Worm (Caenorhabditis elegans) whole organism, L1 larva: ENCODE results near the gene T26A5.2.
A peak's percentile ranks its signal among the peaks of the same experiment; 100 is the strongest.

Source experiments
- C04F5.9 ChIP-seq: sonication (generic microtip); optimal IDR thresholded peaks from 2 replicates; lab custom pipeline; 2016; ENCODE audit warnings: missing genetic modification characterization, missing compliant biosample characterization
- C16A3.4 ChIP-seq: fragments of 150-350 bp; optimal IDR thresholded peaks from 2 replicates; lab custom pipeline; 2014; ENCODE audit warnings: missing biosample characterization, missing genetic modification characterization
- F16B12.6 ChIP-seq: fragments of 150-350 bp; optimal IDR thresholded peaks from 2 replicates; lab custom pipeline; 2014; ENCODE audit warnings: missing biosample characterization, missing genetic modification characterization
- blmp-1 ChIP-seq: fragments of 150-350 bp; optimal IDR thresholded peaks from 2 replicates; lab custom pipeline; 2014; ENCODE audit warnings: missing biosample characterization, missing genetic modification characterization
- ceh-63 ChIP-seq: fragments of 200-800 bp; sonication (Bioruptor generic); optimal IDR thresholded peaks from 2 replicates; lab custom pipeline; 2018; ENCODE audit warnings: mild to moderate bottlenecking, missing genetic modification characterization, missing compliant biosample characterization
- ceh-82 ChIP-seq, 3 experiments: fragments of 150-350 bp in 1 of 3; sonication (generic microtip) in 2 of 3; optimal IDR thresholded peaks; 2 replicates each; lab custom pipeline; 2014 to 2017; ENCODE audit warnings: missing biosample characterization in 3 of 3, missing genetic modification characterization in 3 of 3
- ces-1 ChIP-seq: fragments of 150-350 bp; optimal IDR thresholded peaks from 2 replicates; lab custom pipeline; 2014; ENCODE audit warnings: missing biosample characterization, missing genetic modification reagents, missing genetic modification characterization
- dpl-1 ChIP-seq, 3 experiments: fragments of 150-350 bp in 2 of 3; sonication (generic microtip) in 1 of 3; optimal IDR thresholded peaks; 2 replicates each; lab custom pipeline; 2014 to 2017; ENCODE audit warnings: missing biosample characterization in 3 of 3, missing genetic modification characterization in 3 of 3, missing genetic modification reagents in 3 of 3
- efl-3 ChIP-seq: fragments of 200-800 bp; sonication (Bioruptor generic); optimal IDR thresholded peaks from 2 replicates; lab custom pipeline; 2018; ENCODE audit warnings: mild to moderate bottlenecking, missing genetic modification characterization, missing compliant biosample characterization
- egl-27 ChIP-seq, 2 experiments: fragments of 150-350 bp in 1 of 2; sonication (generic microtip); optimal IDR thresholded peaks; 3 replicates each; lab custom pipeline; 2017 to 2018; ENCODE audit warnings: missing biosample characterization in 2 of 2, missing genetic modification characterization in 2 of 2, missing genetic modification reagents in 2 of 2
- elt-2 ChIP-seq: sonication (generic microtip); optimal IDR thresholded peaks from 2 replicates; lab custom pipeline; 2016; ENCODE audit warnings: missing genetic modification characterization, mild to moderate bottlenecking, inconsistent platforms, missing compliant biosample characterization, missing genetic modification reagents
- elt-3 ChIP-seq, 6 experiments: fragments of 150-350 bp in 1 of 6; sonication (generic microtip); optimal IDR thresholded peaks; 2 replicates each; lab custom pipeline; 2017 to 2018; ENCODE audit warnings: missing biosample characterization in 6 of 6, missing genetic modification characterization in 6 of 6, inconsistent platforms in 1 of 6
- ets-5 ChIP-seq: fragments of 200-800 bp; sonication (Bioruptor generic); IDR thresholded peaks from 2 replicates; pipeline ENCODE4 v1.3.6; 2022; ENCODE audit warnings: missing genetic modification characterization, missing compliant biosample characterization
- fkh-4 ChIP-seq: sonication (generic microtip); optimal IDR thresholded peaks from 2 replicates; lab custom pipeline; 2016; ENCODE audit warnings: missing compliant biosample characterization, missing genetic modification characterization, borderline replicate concordance
- fkh-8 ChIP-seq: sonication (generic microtip); optimal IDR thresholded peaks from 2 replicates; lab custom pipeline; 2016; ENCODE audit warnings: mild to moderate bottlenecking, missing genetic modification characterization, missing compliant biosample characterization
- grh-1 ChIP-seq: fragments of 200-800 bp; sonication (Bioruptor generic); IDR thresholded peaks from 2 replicates; pipeline ENCODE4 v1.3.6; 2022; ENCODE audit warnings: missing genetic modification reagents, missing genetic modification characterization, missing compliant biosample characterization
- irx-1 ChIP-seq: sonication (generic microtip); optimal IDR thresholded peaks from 2 replicates; lab custom pipeline; 2016; ENCODE audit warnings: missing genetic modification characterization, missing compliant biosample characterization
- lin-13 ChIP-seq: fragments of 150-350 bp; optimal IDR thresholded peaks from 2 replicates; lab custom pipeline; 2014; ENCODE audit warnings: missing biosample characterization, missing genetic modification reagents, missing genetic modification characterization
- lin-14 ChIP-seq: fragments of 200-800 bp; sonication (Bioruptor generic); optimal IDR thresholded peaks from 2 replicates; lab custom pipeline; 2018; ENCODE audit warnings: mild to moderate bottlenecking, missing genetic modification characterization, moderate library complexity, missing compliant biosample characterization
- lin-35 ChIP-seq, 2 experiments: fragments of 150-350 bp; optimal IDR thresholded peaks; 2 replicates each; lab custom pipeline; 2014; ENCODE audit warnings: missing biosample characterization in 2 of 2, missing genetic modification characterization in 2 of 2, missing genetic modification reagents in 2 of 2
- lir-3 ChIP-seq: sonication (generic microtip); optimal IDR thresholded peaks from 2 replicates; lab custom pipeline; 2016; ENCODE audit warnings: mild to moderate bottlenecking, missing genetic modification characterization, moderate library complexity, missing compliant biosample characterization; ENCODE audit not compliant: poor library complexity
- lsy-2 ChIP-seq, 2 experiments: fragments of 150-350 bp; optimal IDR thresholded peaks; 2 replicates each; lab custom pipeline; 2014; ENCODE audit warnings: missing biosample characterization in 2 of 2, missing genetic modification characterization in 2 of 2
- mef-2 ChIP-seq: fragments of 150-350 bp; optimal IDR thresholded peaks from 2 replicates; lab custom pipeline; 2014; ENCODE audit warnings: missing biosample characterization, missing genetic modification characterization
- mep-1 ChIP-seq: fragments of 150-350 bp; optimal IDR thresholded peaks from 2 replicates; lab custom pipeline; 2014; ENCODE audit warnings: missing biosample characterization, missing genetic modification characterization
- nhr-11 ChIP-seq: fragments of 150-350 bp; optimal IDR thresholded peaks from 2 replicates; lab custom pipeline; 2014; ENCODE audit warnings: missing biosample characterization, missing genetic modification characterization
- nhr-12 ChIP-seq: sonication (generic microtip); optimal IDR thresholded peaks from 2 replicates; lab custom pipeline; 2017; ENCODE audit warnings: missing biosample characterization, missing genetic modification characterization
- nhr-19 ChIP-seq: fragments of 200-800 bp; sonication (Bioruptor generic); conservative IDR thresholded peaks from 2 replicates; pipeline ENCODE4 v1.3.6; 2022; ENCODE audit warnings: missing genetic modification characterization, missing compliant biosample characterization
- nhr-20 ChIP-seq: sonication (generic microtip); optimal IDR thresholded peaks from 2 replicates; lab custom pipeline; 2016; ENCODE audit warnings: mild to moderate bottlenecking, missing genetic modification characterization, missing compliant biosample characterization
- nhr-237 ChIP-seq: fragments of 150-350 bp; optimal IDR thresholded peaks from 2 replicates; lab custom pipeline; 2014; ENCODE audit warnings: missing biosample characterization, missing genetic modification characterization
- nhr-47 ChIP-seq: sonication (generic microtip); optimal IDR thresholded peaks from 2 replicates; lab custom pipeline; 2016; ENCODE audit warnings: mild to moderate bottlenecking, missing genetic modification characterization, moderate library complexity, missing compliant biosample characterization
- nhr-71 ChIP-seq: sonication (generic microtip); optimal IDR thresholded peaks from 2 replicates; lab custom pipeline; 2016; ENCODE audit warnings: mild to moderate bottlenecking, missing genetic modification characterization, moderate library complexity, missing compliant biosample characterization
- nhr-77 ChIP-seq: fragments of 150-350 bp; optimal IDR thresholded peaks from 2 replicates; lab custom pipeline; 2014; ENCODE audit warnings: missing biosample characterization, missing genetic modification characterization
- nhr-84 ChIP-seq: sonication (generic microtip); optimal IDR thresholded peaks from 2 replicates; lab custom pipeline; 2017; ENCODE audit warnings: missing biosample characterization, missing genetic modification characterization
- nhr-85 ChIP-seq: sonication (generic microtip); peaks from one replicate; lab custom pipeline; 2016; ENCODE audit warnings: missing genetic modification characterization, inconsistent platforms, missing compliant biosample characterization
- nhr-90 ChIP-seq: sonication (generic microtip); optimal IDR thresholded peaks from 2 replicates; lab custom pipeline; 2016; ENCODE audit warnings: mild to moderate bottlenecking, missing genetic modification characterization, missing compliant biosample characterization; ENCODE audit not compliant: poor library complexity
- pax-3 ChIP-seq: fragments of 200-800 bp; sonication (Bioruptor generic); optimal IDR thresholded peaks from 2 replicates; lab custom pipeline; 2018; ENCODE audit warnings: mild to moderate bottlenecking, missing genetic modification characterization, moderate library complexity, missing compliant biosample characterization
- pqm-1 ChIP-seq: sonication (generic microtip); optimal IDR thresholded peaks from 3 replicates; lab custom pipeline; 2017; ENCODE audit warnings: missing biosample characterization, missing genetic modification characterization
- skn-1 ChIP-seq: fragments of 150-350 bp; optimal IDR thresholded peaks from 2 replicates; lab custom pipeline; 2014; ENCODE audit warnings: missing biosample characterization, missing genetic modification characterization
- snpc-4 ChIP-seq: fragments of 150-350 bp; optimal IDR thresholded peaks from 2 replicates; lab custom pipeline; 2014; ENCODE audit warnings: missing biosample characterization, missing genetic modification characterization
- snu-23 ChIP-seq: sonication (generic microtip); optimal IDR thresholded peaks from 2 replicates; lab custom pipeline; 2016; ENCODE audit warnings: missing genetic modification characterization, missing compliant biosample characterization
- sox-4 ChIP-seq: sonication (generic microtip); optimal IDR thresholded peaks from 2 replicates; lab custom pipeline; 2016; ENCODE audit warnings: missing genetic modification characterization, missing compliant biosample characterization
- sup-37 ChIP-seq: fragments of 200-800 bp; sonication (Bioruptor generic); optimal IDR thresholded peaks from 2 replicates; lab custom pipeline; 2018; ENCODE audit warnings: mild to moderate bottlenecking, missing genetic modification characterization, missing compliant biosample characterization
- tbx-2 ChIP-seq: sonication (generic microtip); optimal IDR thresholded peaks from 2 replicates; lab custom pipeline; 2016; ENCODE audit warnings: missing genetic modification characterization, missing compliant biosample characterization
- tlp-1 ChIP-seq: fragments of 150-350 bp; optimal IDR thresholded peaks from 2 replicates; lab custom pipeline; 2014; ENCODE audit warnings: missing biosample characterization, missing genetic modification characterization
- unc-130 ChIP-seq: fragments of 150-350 bp; optimal IDR thresholded peaks from 2 replicates; lab custom pipeline; 2017; ENCODE audit warnings: missing biosample characterization, missing genetic modification characterization, inconsistent platforms
- unc-62 ChIP-seq: fragments of 150-350 bp; optimal IDR thresholded peaks from 2 replicates; lab custom pipeline; 2014; ENCODE audit warnings: missing biosample characterization, missing genetic modification reagents, missing genetic modification characterization
- xbp-1 ChIP-seq: sonication (generic microtip); optimal IDR thresholded peaks from 2 replicates; lab custom pipeline; 2016; ENCODE audit warnings: missing genetic modification characterization, missing compliant biosample characterization
- ztf-4 ChIP-seq: fragments of 150-350 bp; optimal IDR thresholded peaks from 2 replicates; lab custom pipeline; 2014; ENCODE audit warnings: missing biosample characterization, missing genetic modification characterization

T26A5.2 gene

DNA sequence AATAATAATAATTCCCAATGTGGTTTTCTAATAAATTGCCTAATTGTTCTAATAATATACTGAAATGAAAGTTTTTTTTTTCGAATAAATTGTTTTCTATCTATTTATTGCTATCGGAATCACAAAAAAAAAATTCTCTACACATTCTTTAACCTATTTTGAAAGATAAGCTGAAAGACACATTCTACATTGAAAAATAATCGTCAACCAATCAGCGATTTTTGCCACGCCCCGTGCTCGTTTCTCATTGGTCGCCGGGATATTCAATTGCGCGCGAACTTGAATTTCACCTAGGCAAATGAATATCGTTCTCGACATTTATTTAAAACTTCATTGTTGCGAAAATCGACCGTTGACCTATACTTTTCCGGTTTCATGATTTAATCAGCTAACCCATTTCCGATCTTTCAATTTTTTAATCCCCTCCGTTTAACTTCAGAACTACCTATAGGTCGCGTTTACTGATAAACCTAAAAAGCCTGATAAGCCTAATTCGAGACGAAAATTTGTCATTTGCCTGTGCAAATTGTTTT is 33.0 kb downstream of the T26A5.2 start, which contains the start of gene F23F12.3:
Gene F23F12.3 (plus strand): TSS at position 483 of the 533 bp plus-strand sequence.
- TF ChIP-seq ces-1 (GFP tag; lab: Kevin White, UChicago) = no peak
- peak; percentile 32 for TF ChIP-seq elt-2 (tag; lab: Kevin White, UChicago)

DNA sequence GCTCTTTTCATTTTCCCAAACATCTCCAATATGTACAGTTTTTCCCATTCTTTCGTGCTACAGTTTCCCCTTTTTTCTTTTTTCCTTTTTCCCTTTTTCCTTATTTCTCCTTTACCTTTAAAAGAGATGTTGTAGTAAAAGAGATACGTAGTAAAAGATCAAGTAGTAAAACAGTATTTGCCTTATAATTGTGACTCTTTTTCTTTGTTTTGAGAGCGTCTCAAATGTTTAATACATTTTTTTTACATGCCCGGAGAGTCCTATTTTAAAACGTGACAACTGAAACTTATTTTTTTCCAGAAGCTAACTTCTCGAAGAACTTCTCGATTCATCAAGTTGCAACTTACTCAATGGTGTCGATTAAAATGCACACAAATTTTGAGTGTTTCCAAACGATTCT is 40.7 kb downstream of the T26A5.2 start, which contains the start of gene F23F12.12:
Gene F23F12.12 (plus strand): TSS at position 301 of the 400 bp plus-strand sequence.
- TF ChIP-seq nhr-11 (no peak), mep-1 (tag; lab: Kevin White, UChicago) (no peak), unc-130 (tag; lab: Kevin White, UChicago) (no peak), egl-27 (tag; optimal IDR thresholded peaks at IDR 0.05; lab: Kevin White, UChicago) (no peak), nhr-47 (no peak), unc-62 (GFP tag; lab: Kevin White, UChicago) (no peak), efl-3 (GFP tag; lab: Kevin White, UChicago) (no peak), elt-2 (tag; lab: Kevin White, UChicago) (no peak), lir-3 (tag; lab: Kevin White, UChicago) (no peak), tbx-2 (tag; lab: Kevin White, UChicago) (no peak), nhr-84 (no peak), nhr-12 (tag; lab: Kevin White, UChicago) (no peak), mef-2 (tag; lab: Kevin White, UChicago) (no peak), nhr-19 (GFP tag; lab: Robert Waterston, UW) (no peak), pax-3 (no peak), nhr-77 (tag; lab: Kevin White, UChicago) (no peak), dpl-1 (GFP tag; optimal IDR thresholded peaks at IDR 0.05; lab: Kevin White, UChicago) (no peak), pqm-1 (tag; lab: Kevin White, UChicago) (no peak)
- TF ChIP-seq, all 84 proteins: peak for 0

DNA sequence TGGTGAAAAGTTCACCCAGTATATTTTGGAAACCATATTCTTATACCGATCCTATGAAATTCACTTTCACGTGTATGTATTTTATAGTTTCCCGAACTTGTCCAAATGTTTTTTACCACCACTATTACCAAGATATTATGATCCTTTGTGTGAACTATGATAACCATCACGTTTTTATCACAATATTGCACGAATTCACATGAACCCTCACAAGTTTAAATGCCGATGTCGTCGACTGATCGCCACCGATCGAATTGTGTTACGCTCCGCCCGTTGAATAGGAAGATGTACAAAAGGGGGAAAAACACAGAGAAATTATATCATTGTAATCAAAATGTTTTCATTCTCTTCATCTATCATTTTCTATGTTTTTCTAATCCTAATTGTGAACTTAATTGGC is 41.2 kb downstream of the T26A5.2 start:
- TF ChIP-seq blmp-1 (peak; percentile 47), nhr-85 (peak; percentile 72), ztf-4 (tag; lab: Kevin White, UChicago) (no peak), nhr-84 (no peak), fkh-8 (tag; lab: Kevin White, UChicago) (no peak), nhr-19 (GFP tag; lab: Robert Waterston, UW) (peak; percentile 49), fkh-4 (tag; lab: Kevin White, UChicago) (no peak), lsy-2 (tag; optimal IDR thresholded peaks at IDR 0.05; lab: Kevin White, UChicago) (no peak), grh-1 (no peak), ces-1 (GFP tag; lab: Kevin White, UChicago) (no peak), lin-13 (no peak), nhr-20 (tag; lab: Kevin White, UChicago) (peak; percentile 58), elt-2 (tag; lab: Kevin White, UChicago) (no peak), xbp-1 (tag; lab: Kevin White, UChicago) (no peak), nhr-71 (tag; lab: Kevin White, UChicago) (peak; percentile 42), irx-1 (tag; lab: Kevin White, UChicago) (no peak), lin-14 (GFP tag; lab: Kevin White, UChicago) (peak; percentile 8), nhr-237 (tag; lab: Kevin White, UChicago) (no peak), ets-5 (no peak), snpc-4 (no peak), tlp-1 (tag; lab: Kevin White, UChicago) (no peak), C16A3.4 (no peak), sox-4 (tag; lab: Kevin White, UChicago) (no peak), lin-35 (GFP tag; optimal IDR thresholded peaks at IDR 0.05; lab: Kevin White, UChicago) (peak in 1 of 2 experiments; percentile 33), F16B12.6 (tag; lab: Kevin White, UChicago) (no peak), dpl-1 (GFP tag; optimal IDR thresholded peaks at IDR 0.05; lab: Kevin White, UChicago) (no peak), C04F5.9 (tag; lab: Kevin White, UChicago) (no peak), nhr-90 (peak; percentile 14), ceh-63 (GFP tag; lab: Kevin White, UChicago) (no peak), snu-23 (GFP tag; lab: Kevin White, UChicago) (peak; percentile 28), ceh-82 (tag; optimal IDR thresholded peaks at IDR 0.05; lab: Kevin White, UChicago) (no peak), elt-3 (tag; optimal IDR thresholded peaks at IDR 0.05; lab: Kevin White, UChicago) (peak in 1 of 6 experiments; percentile 93), skn-1 (tag; lab: Kevin White, UChicago) (no peak), pqm-1 (tag; lab: Kevin White, UChicago) (no peak), sup-37 (GFP tag; lab: Kevin White, UChicago) (no peak), nhr-47 (no peak)
